Fruit fly (Drosophila melanogaster) ovary, adult (tissue): ENCODE data around the gene CG9581.
A peak's percentile ranks its signal among the peaks of the same experiment; 100 is the strongest.
"Not testable (repeated sequence)": the region's sequence is repeated elsewhere in the genome, so short reads cannot be mapped to it uniquely, and the experiment has no call there.

Experiments
- CG17801 ChIP-seq: fragments of 200-800 bp; optimal IDR thresholded peaks from 2 replicates; lab custom pipeline; 2019; ENCODE audit warnings: missing biosample characterization, mild to moderate bottlenecking, missing genetic modification characterization, moderate library complexity; ENCODE audit not compliant: partially characterized antibody

CG9581 gene

DNA sequence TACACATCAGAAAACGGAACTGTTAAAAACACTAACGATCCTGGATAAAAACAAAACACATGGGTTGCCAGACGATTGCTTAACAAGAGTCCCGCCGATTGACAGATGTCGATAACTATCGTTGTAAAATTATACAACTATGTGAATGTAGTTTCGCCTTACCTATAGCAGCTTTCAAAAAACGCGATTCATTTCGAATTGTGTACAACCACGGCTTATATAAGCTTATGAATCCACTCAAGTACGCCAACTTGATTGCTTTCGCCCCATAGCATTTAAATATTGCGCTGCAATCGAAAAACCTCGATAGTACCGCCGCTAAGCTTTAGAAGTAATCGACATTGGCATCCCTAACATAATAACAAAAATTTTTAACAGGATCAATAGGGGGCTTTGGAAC, at the start of gene CG9581, which contains the start of gene CG9578:
CG9581 (minus strand) TSS at position 84 of the 400 bp plus-strand sequence.
CG9578 (plus strand) TSS at position 325 of the 400 bp plus-strand sequence.
- TF ChIP-seq CG17801: peak; percentile 8

dm6 chrX:20217159-20217558, 47.4 kb upstream of the CG9581 start, which contains the start of gene SdicC:
TSS of gene SdicC (minus strand) at chrX:20217259.
- TF ChIP-seq CG17801: not testable (repeated sequence)

DNA sequence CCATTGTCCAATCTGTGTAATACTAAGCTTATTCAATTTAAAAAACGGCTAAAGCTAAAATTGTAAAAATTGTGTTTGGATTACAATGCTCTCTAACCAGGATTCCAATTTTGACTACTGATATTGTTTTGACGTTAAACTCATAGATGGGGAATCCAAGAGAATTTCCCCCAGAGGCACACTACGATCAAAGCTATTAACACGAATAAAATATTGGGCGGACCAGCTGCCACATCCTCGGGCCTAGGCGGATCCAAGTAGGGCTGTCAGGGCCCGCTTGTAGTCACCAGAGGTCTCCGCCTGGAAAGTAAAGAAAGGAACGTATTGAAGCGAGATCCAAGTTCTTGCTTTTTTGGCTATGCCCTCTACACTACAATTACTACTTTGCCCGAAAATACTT, 39.7 kb upstream of the CG9581 start, which contains the start of gene SdicB:
SdicB (minus strand) TSS at position 101 of the 400 bp plus-strand sequence.
- TF ChIP-seq CG17801: not testable (repeated sequence)

dm6 chrX:20201833-20202232, 32.1 kb upstream of the CG9581 start, which contains the start of gene SdicA:
TSS of gene SdicA (minus strand) at chrX:20201933.
- not testable (repeated sequence) for TF ChIP-seq CG17801

- TF ChIP-seq CG17801: not testable (repeated sequence)
These were observed 24.3 kb upstream of the CG9581 start, which contains the start of gene Sdic3 for dm6 chrX:20194127-20194526. TSS of gene Sdic3 (minus strand) at chrX:20194227.

DNA sequence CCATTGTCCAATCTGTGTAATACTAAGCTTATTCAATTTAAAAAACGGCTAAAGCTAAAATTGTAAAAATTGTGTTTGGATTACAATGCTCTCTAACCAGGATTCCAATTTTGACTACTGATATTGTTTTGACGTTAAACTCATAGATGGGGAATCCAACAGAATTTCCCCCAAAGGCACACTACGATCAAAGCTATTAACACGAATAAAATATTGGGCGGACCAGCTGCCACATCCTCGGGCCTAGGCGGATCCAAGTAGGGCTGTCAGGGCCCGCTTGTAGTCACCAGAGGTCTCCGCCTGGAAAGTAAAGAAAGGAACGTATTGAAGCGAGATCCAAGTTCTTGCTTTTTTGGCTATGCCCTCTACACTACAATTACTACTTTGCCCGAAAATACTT, 16.6 kb upstream of the CG9581 start, which contains the start of gene Sdic2:
Sdic2 (minus strand) TSS at position 101 of the 400 bp plus-strand sequence.
- not testable (repeated sequence) for TF ChIP-seq CG17801

DNA sequence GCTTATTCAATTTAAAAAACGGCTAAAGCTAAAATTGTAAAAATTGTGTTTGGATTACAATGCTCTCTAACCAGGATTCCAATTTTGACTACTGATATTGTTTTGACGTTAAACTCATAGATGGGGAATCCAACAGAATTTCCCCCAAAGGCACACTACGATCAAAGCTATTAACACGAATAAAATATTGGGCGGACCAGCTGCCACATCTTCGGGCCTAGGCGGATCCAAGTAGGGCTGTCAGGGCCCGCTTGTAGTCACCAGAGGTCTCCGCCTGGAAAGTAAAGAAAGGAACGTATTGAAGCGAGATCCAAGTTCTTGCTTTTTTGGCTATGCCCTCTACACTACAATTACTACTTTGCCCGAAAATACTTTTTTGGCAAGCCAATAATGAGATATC, 8.8 kb upstream of the CG9581 start, which contains the start of gene Sdic1:
Sdic1 (minus strand) TSS at position 101 of the 400 bp plus-strand sequence.
- TF ChIP-seq CG17801: not testable (repeated sequence)

- TF ChIP-seq CG17801: peak; percentile 95
These were observed 3.7 kb upstream of the CG9581 start, which contains the start of gene AnxB10 for dm6 chrX:20173464-20173995. TSS of gene AnxB10 (minus strand) at chrX:20173514.

DNA sequence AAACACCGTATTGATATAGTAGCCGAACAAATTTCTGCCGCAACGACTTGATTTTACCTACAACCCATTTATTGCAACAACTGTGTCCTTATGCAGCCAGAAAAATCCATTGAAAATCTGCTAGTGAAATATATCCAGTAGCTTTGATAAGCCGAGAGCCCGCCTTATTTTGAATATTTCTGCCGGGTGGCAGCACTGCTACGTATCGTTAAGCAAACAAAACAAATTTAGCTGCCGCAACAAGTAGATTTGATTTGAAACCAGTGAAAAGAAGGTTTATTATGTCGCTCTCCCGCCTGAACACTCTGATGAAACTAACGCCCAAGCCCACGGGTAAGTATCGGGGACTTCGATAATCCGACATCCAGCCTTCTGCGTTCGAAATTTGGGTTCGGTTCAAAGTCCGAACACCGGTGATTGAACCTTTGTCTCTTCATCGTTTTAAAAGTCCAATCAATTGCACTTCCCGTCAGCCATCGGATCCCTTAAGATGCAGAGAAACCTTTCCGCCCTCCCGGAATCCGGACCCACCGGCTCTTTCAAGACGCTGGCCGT, 3.2 kb downstream of the CG9581 start, which contains the start of gene CG9577:
CG9577 (plus strand) TSS at position 190 of the 555 bp plus-strand sequence.
- TF ChIP-seq CG17801: peak; percentile 62

dm6 chrX:20165773-20166412, 3.9 kb downstream of the CG9581 start, which contains the start of gene Phf7:
TSS of gene Phf7 (minus strand) at chrX:20165830.
- no peak for TF ChIP-seq CG17801

dm6 chrX:20162586-20162985, 7.2 kb downstream of the CG9581 start:
- TF ChIP-seq CG17801: no peak

DNA sequence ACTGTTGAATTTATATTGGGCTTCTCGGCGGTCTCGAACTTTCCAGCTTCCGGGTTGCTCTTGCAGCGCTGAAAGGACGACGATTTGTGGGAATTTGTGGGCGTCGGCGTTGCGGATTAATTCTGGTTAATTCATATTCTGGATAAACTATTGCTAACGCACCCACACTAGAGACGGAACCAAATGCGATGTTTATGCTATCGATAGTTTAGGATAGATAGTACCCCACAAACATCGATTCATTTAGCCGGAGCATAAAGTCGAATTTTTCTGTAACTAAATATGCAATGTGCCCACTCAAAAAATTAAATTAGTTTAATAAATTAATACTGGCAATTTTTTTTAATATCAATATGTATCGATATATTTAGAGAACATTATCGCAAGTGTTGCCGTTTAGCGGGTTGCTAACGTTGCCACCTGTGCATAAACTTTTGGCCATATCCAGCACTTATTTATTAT, 10.1 kb downstream of the CG9581 start, which contains the start of gene Rab35:
Rab35 (minus strand) TSS at position 194 of the 462 bp plus-strand sequence.
- TF ChIP-seq CG17801: no peak

DNA sequence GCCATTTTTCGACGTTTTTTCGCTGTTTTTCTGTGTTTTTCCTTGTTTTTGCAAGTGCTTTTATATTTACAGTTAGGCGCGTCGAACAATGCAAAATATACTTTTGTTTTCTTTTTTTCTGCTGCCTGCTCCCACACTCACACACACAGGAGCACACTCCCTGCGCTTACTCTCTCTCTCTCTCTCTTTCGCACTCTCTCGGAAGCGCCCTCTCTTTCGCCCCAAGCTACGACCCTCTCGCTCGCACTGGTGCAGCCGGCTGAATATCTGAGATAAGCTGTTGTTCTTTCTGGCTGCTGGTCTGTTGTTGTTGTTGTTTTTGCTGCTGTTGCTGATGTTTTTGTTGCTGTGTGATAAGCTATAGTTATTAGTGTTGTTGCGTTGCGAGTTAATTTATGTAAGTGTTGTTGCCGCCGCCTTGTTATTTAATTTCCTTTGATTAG, 10.8 kb downstream of the CG9581 start:
- TF ChIP-seq CG17801: peak; percentile 41

DNA sequence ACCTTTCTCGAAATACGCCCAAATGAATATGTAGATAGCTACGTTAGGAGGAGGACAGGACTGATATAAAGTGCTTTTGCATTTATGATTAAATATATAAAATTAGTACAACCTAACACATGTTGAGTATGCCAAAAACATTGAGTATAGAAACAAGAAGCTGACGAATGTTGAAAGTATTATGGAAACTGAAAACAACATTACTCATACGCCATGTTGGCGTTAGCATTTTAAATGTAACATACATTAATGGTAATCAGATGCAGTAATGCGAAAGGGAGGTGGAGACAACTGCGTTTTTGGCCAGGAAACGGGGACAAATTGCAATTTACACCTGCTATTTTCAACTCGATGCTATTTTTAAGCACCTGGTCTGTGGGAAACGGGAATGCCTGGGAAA, 11.3 kb downstream of the CG9581 start:
- TF ChIP-seq CG17801: no peak

DNA sequence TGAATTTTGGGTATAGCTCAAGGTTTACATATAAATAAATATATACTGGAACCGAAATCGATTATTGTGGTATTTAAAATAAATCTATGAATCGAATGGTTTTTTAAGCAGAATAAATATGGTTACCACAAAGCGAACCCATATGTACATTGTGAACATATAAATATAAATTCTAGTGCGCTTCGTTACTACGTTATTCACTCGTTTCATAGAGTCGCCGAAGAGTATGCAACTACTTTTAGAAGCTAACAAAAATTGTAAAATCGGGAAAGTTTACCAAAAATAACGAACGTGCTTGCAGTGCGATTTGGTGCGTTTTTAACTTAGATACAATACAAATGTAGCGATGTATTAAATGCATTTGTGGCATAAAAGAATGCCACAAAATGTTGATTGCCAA, 13.8 kb downstream of the CG9581 start:
- no peak for TF ChIP-seq CG17801

DNA sequence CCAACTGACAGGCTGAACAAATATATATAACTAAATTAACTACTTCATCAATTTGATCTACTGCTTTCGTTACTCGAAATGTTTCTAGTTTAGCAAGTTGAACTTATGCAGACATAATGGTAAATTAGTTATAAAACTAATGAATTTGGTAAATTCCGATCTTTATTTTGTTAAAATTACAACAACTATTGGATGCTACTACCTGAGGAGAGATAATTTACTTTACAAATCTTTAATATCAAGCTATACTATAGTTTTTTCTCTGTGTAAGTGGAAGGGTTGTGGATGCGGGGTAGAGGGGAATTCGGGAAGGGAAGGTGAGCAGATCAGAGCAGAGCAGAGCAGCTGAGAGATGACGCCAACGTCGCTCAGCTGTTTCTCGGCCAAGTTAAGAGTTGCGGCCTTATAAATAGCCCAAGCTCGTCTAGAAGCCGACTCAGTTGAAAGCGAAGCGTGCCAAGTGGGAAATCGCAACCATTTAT, 22.0 kb downstream of the CG9581 start, which contains the start of gene aspr:
aspr (plus strand) TSS at position 432 of the 482 bp plus-strand sequence.
- TF ChIP-seq CG17801: no peak
